Worm (Caenorhabditis elegans) whole organism, early embryonic: ENCODE data around the gene pyc-1.

Experiments
- B0310.2 ChIP-seq: sonication (generic microtip); optimal IDR thresholded peaks from 2 replicates; lab custom pipeline; 2016; ENCODE audit warnings: mild to moderate bottlenecking, missing genetic modification characterization, missing compliant biosample characterization
- F13C5.2 ChIP-seq: sonication (generic microtip); optimal IDR thresholded peaks from 2 replicates; lab custom pipeline; 2017; ENCODE audit warnings: mild to moderate bottlenecking, missing genetic modification characterization, inconsistent platforms, missing compliant biosample characterization
- aly-1 ChIP-seq: sonication (generic microtip); optimal IDR thresholded peaks from 2 replicates; lab custom pipeline; 2016; ENCODE audit warnings: missing genetic modification characterization, missing compliant biosample characterization
- ama-1 ChIP-seq: fragments of 150-350 bp; optimal IDR thresholded peaks from 2 replicates; lab custom pipeline; 2014
- ceh-13 ChIP-seq: fragments of 200-800 bp; sonication (Bioruptor generic); optimal IDR thresholded peaks from 2 replicates; lab custom pipeline; 2018; ENCODE audit warnings: mild to moderate bottlenecking, missing genetic modification characterization, missing compliant biosample characterization
- ceh-36 ChIP-seq: sonication (generic microtip); optimal IDR thresholded peaks from 2 replicates; lab custom pipeline; 2016; ENCODE audit warnings: missing genetic modification characterization, inconsistent platforms, missing compliant biosample characterization
- ets-7 ChIP-seq: sonication (generic microtip); optimal IDR thresholded peaks from 2 replicates; lab custom pipeline; 2016; ENCODE audit warnings: missing genotype, missing genetic modification characterization, missing compliant biosample characterization
- flt-1 ChIP-seq: fragments of 200-800 bp; sonication (Bioruptor generic); IDR thresholded peaks from 2 replicates; pipeline ENCODE4 v1.3.6; 2022; ENCODE audit warnings: missing genetic modification characterization, missing compliant biosample characterization
- hmbx-1 ChIP-seq: sonication (generic microtip); optimal IDR thresholded peaks from 2 replicates; lab custom pipeline; 2016; ENCODE audit warnings: mild to moderate bottlenecking, missing genetic modification characterization, missing compliant biosample characterization
- hmg-4 ChIP-seq: fragments of 200-800 bp; sonication (Bioruptor generic); optimal IDR thresholded peaks from 2 replicates; lab custom pipeline; 2018; ENCODE audit warnings: mild to moderate bottlenecking, missing genetic modification characterization, missing compliant biosample characterization
- hnd-1 ChIP-seq: sonication (generic microtip); optimal IDR thresholded peaks from 2 replicates; lab custom pipeline; 2016; ENCODE audit warnings: missing genetic modification characterization, missing compliant biosample characterization
- pes-1 ChIP-seq: fragments of 200-800 bp; sonication (Bioruptor generic); IDR thresholded peaks from 2 replicates; pipeline ENCODE4 v1.3.6; 2022; ENCODE audit warnings: missing genetic modification reagents, missing genetic modification characterization, missing compliant biosample characterization
- scrt-1 ChIP-seq: fragments of 200-800 bp; sonication (Bioruptor generic); IDR thresholded peaks from 2 replicates; pipeline ENCODE4 v1.3.6; 2022; ENCODE audit warnings: missing genetic modification characterization, missing compliant biosample characterization
- sea-1 ChIP-seq: fragments of 200-800 bp; sonication (Bioruptor generic); conservative IDR thresholded peaks from 2 replicates; pipeline ENCODE4 v1.3.6; 2022; ENCODE audit warnings: missing genetic modification characterization, missing compliant biosample characterization
- tbx-11 ChIP-seq: fragments of 200-800 bp; sonication (Bioruptor generic); IDR thresholded peaks from 2 replicates; pipeline ENCODE4 v1.3.6; 2022; ENCODE audit warnings: missing genetic modification characterization, missing compliant biosample characterization
- tbx-37 ChIP-seq: fragments of 200-800 bp; sonication (Bioruptor generic); conservative IDR thresholded peaks from 2 replicates; pipeline ENCODE4 v1.3.6; 2022; ENCODE audit warnings: missing genetic modification reagents, missing genetic modification characterization, missing compliant biosample characterization
- tra-4 ChIP-seq: sonication (generic microtip); optimal IDR thresholded peaks from 2 replicates; lab custom pipeline; 2017; ENCODE audit warnings: missing genetic modification characterization, missing compliant biosample characterization

The pyc-1 gene

ce11 chrV:11858299-11858698 is 36.0 kb upstream of the pyc-1 start:
- TF ChIP-seq tbx-11 (GFP tag; lab: Robert Waterston, UW) (no peak), tra-4 (tag; lab: Kevin White, UChicago) (no peak), F13C5.2 (tag; lab: Kevin White, UChicago) (no peak), flt-1 (no peak), hmbx-1 (no peak), ama-1 (no peak), aly-1 (no peak)

ce11 chrV:11857756-11858155 is 35.4 kb upstream of the pyc-1 start:
- TF ChIP-seq scrt-1 (GFP tag; lab: Robert Waterston, UW), result no peak
- TF ChIP-seq tra-4 (tag; lab: Kevin White, UChicago), result no peak
- no peak for TF ChIP-seq tbx-11 (GFP tag; lab: Robert Waterston, UW)
- no peak for TF ChIP-seq flt-1
- TF ChIP-seq aly-1, result no peak
- no peak for TF ChIP-seq tbx-37 (GFP tag; lab: Robert Waterston, UW)
- no peak for TF ChIP-seq sea-1 (GFP tag; lab: Robert Waterston, UW)
- TF ChIP-seq ama-1, result no peak
- no peak for TF ChIP-seq F13C5.2 (tag; lab: Kevin White, UChicago)
- TF ChIP-seq hmbx-1, result no peak
- TF ChIP-seq ceh-36 (tag; lab: Kevin White, UChicago), result no peak
- TF ChIP-seq pes-1 (GFP tag; lab: Robert Waterston, UW), result no peak
- TF ChIP-seq hnd-1 (tag; lab: Kevin White, UChicago), result no peak

- TF ChIP-seq sea-1 (GFP tag; lab: Robert Waterston, UW) (no peak), hmg-4 (GFP tag; lab: Kevin White, UChicago) (no peak), aly-1 (no peak), tbx-37 (GFP tag; lab: Robert Waterston, UW) (no peak), B0310.2 (no peak), pes-1 (GFP tag; lab: Robert Waterston, UW) (no peak)
Measured at ce11 chrV:11856022-11856421, 33.7 kb upstream of the pyc-1 start.

- TF ChIP-seq scrt-1 (GFP tag; lab: Robert Waterston, UW) (no peak), tbx-37 (GFP tag; lab: Robert Waterston, UW) (no peak), sea-1 (GFP tag; lab: Robert Waterston, UW) (no peak), F13C5.2 (tag; lab: Kevin White, UChicago) (no peak), ceh-36 (tag; lab: Kevin White, UChicago) (no peak), ceh-13 (GFP tag; lab: Kevin White, UChicago) (no peak), hnd-1 (tag; lab: Kevin White, UChicago) (no peak), flt-1 (no peak), ama-1 (no peak)
Measured at ce11 chrV:11854905-11855304, 32.6 kb upstream of the pyc-1 start.

ce11 chrV:11853723-11854122 is 31.4 kb upstream of the pyc-1 start:
- TF ChIP-seq F13C5.2 (tag; lab: Kevin White, UChicago), result no peak
- no peak for TF ChIP-seq ama-1
- no peak for TF ChIP-seq tbx-11 (GFP tag; lab: Robert Waterston, UW)
- TF ChIP-seq flt-1, result no peak
- TF ChIP-seq tra-4 (tag; lab: Kevin White, UChicago), result no peak
- TF ChIP-seq hmbx-1, result no peak
- TF ChIP-seq ets-7, result no peak
- TF ChIP-seq hnd-1 (tag; lab: Kevin White, UChicago), result no peak
- no peak for TF ChIP-seq sea-1 (GFP tag; lab: Robert Waterston, UW)
- no peak for TF ChIP-seq tbx-37 (GFP tag; lab: Robert Waterston, UW)
- TF ChIP-seq B0310.2, result no peak
- no peak for TF ChIP-seq scrt-1 (GFP tag; lab: Robert Waterston, UW)

- no peak for TF ChIP-seq ceh-36 (tag; lab: Kevin White, UChicago)
- no peak for TF ChIP-seq hmg-4 (GFP tag; lab: Kevin White, UChicago)
- TF ChIP-seq tra-4 (tag; lab: Kevin White, UChicago), result no peak
- TF ChIP-seq flt-1, result no peak
- TF ChIP-seq tbx-37 (GFP tag; lab: Robert Waterston, UW), result no peak
- no peak for TF ChIP-seq sea-1 (GFP tag; lab: Robert Waterston, UW)
- no peak for TF ChIP-seq ets-7
- no peak for TF ChIP-seq pes-1 (GFP tag; lab: Robert Waterston, UW)
- TF ChIP-seq hmbx-1, result no peak
- TF ChIP-seq B0310.2, result no peak
- no peak for TF ChIP-seq aly-1
- TF ChIP-seq ama-1, result no peak
- no peak for TF ChIP-seq tbx-11 (GFP tag; lab: Robert Waterston, UW)
- TF ChIP-seq F13C5.2 (tag; lab: Kevin White, UChicago), result no peak
Measured at ce11 chrV:11852305-11852704, 30.0 kb upstream of the pyc-1 start.

- TF ChIP-seq B0310.2 (no peak), pes-1 (GFP tag; lab: Robert Waterston, UW) (no peak), hnd-1 (tag; lab: Kevin White, UChicago) (no peak), flt-1 (no peak), hmg-4 (GFP tag; lab: Kevin White, UChicago) (no peak), hmbx-1 (no peak)
Measured at ce11 chrV:11849408-11849807, 27.1 kb upstream of the pyc-1 start.

- TF ChIP-seq pes-1 (GFP tag; lab: Robert Waterston, UW) (no peak), tbx-11 (GFP tag; lab: Robert Waterston, UW) (no peak), ceh-13 (GFP tag; lab: Kevin White, UChicago) (no peak), hmg-4 (GFP tag; lab: Kevin White, UChicago) (no peak), tbx-37 (GFP tag; lab: Robert Waterston, UW) (no peak)
Measured at ce11 chrV:11846969-11847368, 24.6 kb upstream of the pyc-1 start.

- TF ChIP-seq ets-7 (no peak), tra-4 (tag; lab: Kevin White, UChicago) (no peak), tbx-37 (GFP tag; lab: Robert Waterston, UW) (no peak), scrt-1 (GFP tag; lab: Robert Waterston, UW) (no peak), B0310.2 (no peak), ceh-13 (GFP tag; lab: Kevin White, UChicago) (no peak), aly-1 (no peak), pes-1 (GFP tag; lab: Robert Waterston, UW) (no peak), hmbx-1 (no peak), sea-1 (GFP tag; lab: Robert Waterston, UW) (no peak), ceh-36 (tag; lab: Kevin White, UChicago) (no peak), tbx-11 (GFP tag; lab: Robert Waterston, UW) (no peak)
Measured at ce11 chrV:11845492-11845891, 23.2 kb upstream of the pyc-1 start, which contains the start of gene hmp-1. Gene hmp-1, plus strand, starts transcription at chrV:11845871.
